Fruit fly (Drosophila melanogaster) whole organism, embryonic: ENCODE data around the gene AcCoAS.

Experiments used
- Aef1 ChIP-seq: fragments of 200-800 bp; sonication (Bioruptor generic); IDR thresholded peaks from 3 replicates; pipeline ENCODE4 v1.3.6; 2022; ENCODE audit warnings: missing biosample characterization, missing genetic modification characterization
- CG10543 ChIP-seq: fragments of 200-800 bp; sonication (Bioruptor generic); optimal IDR thresholded peaks from 3 replicates; lab custom pipeline; 2017; ENCODE audit warnings: missing biosample characterization, mild to moderate bottlenecking, missing genetic modification characterization, moderate library complexity
- CG11456 ChIP-seq: fragments of 200-800 bp; sonication (Bioruptor generic); IDR thresholded peaks from 3 replicates; pipeline ENCODE4 v1.3.6; 2022; ENCODE audit warnings: missing biosample characterization, missing genetic modification characterization
- CG11504 ChIP-seq: fragments of 200-800 bp; sonication (Bioruptor generic); optimal IDR thresholded peaks from 3 replicates; lab custom pipeline; 2019; ENCODE audit warnings: missing biosample characterization, mild to moderate bottlenecking, missing genetic modification characterization, moderate library complexity
- CG12155 ChIP-seq: fragments of 200-800 bp; sonication (Bioruptor generic); optimal IDR thresholded peaks from 3 replicates; lab custom pipeline; 2016; ENCODE audit warnings: missing biosample characterization, missing genetic modification characterization
- CG12219 ChIP-seq: fragments of 200-800 bp; sonication (Bioruptor generic); optimal IDR thresholded peaks from 3 replicates; lab custom pipeline; 2018; ENCODE audit warnings: missing biosample characterization, mild to moderate bottlenecking, missing genetic modification characterization
- CG12769 ChIP-seq: fragments of 200-800 bp; sonication (Bioruptor generic); optimal IDR thresholded peaks from 2 replicates; lab custom pipeline; 2019; ENCODE audit warnings: missing biosample characterization, mild to moderate bottlenecking, missing genetic modification characterization, moderate library complexity
- CG13894 ChIP-seq: fragments of 200-800 bp; sonication (Bioruptor generic); optimal IDR thresholded peaks from 3 replicates; lab custom pipeline; 2018; ENCODE audit warnings: missing biosample characterization, mild to moderate bottlenecking, missing genetic modification characterization, moderate library complexity
- CG15073 ChIP-seq: fragments of 200-800 bp; sonication (Bioruptor generic); optimal IDR thresholded peaks from 2 replicates; lab custom pipeline; 2016; ENCODE audit warnings: missing biosample characterization, missing genetic modification characterization
- CG1647 ChIP-seq: fragments of 200-800 bp; sonication (Bioruptor generic); optimal IDR thresholded peaks from 3 replicates; lab custom pipeline; 2016; ENCODE audit warnings: missing biosample characterization, missing genetic modification characterization
- CG17802 ChIP-seq: fragments of 200-800 bp; sonication (Bioruptor generic); optimal IDR thresholded peaks from 2 replicates; lab custom pipeline; 2018; ENCODE audit warnings: missing biosample characterization, mild to moderate bottlenecking, missing genetic modification characterization, moderate library complexity
- CG18599 ChIP-seq: fragments of 200-800 bp; sonication (Bioruptor generic); optimal IDR thresholded peaks from 3 replicates; lab custom pipeline; 2017; ENCODE audit warnings: missing biosample characterization, missing genetic modification characterization, mild to moderate bottlenecking, moderate library complexity, missing genetic modification reagents
- CG18619 ChIP-seq: fragments of 200-800 bp; sonication (Bioruptor generic); optimal IDR thresholded peaks from 3 replicates; lab custom pipeline; 2017; ENCODE audit warnings: missing biosample characterization, mild to moderate bottlenecking, missing genetic modification characterization
- CG2129 ChIP-seq: fragments of 200-800 bp; sonication (Bioruptor generic); IDR thresholded peaks from 2 replicates; pipeline ENCODE4 v1.3.6; 2022; ENCODE audit warnings: missing biosample characterization, missing genetic modification characterization; ENCODE audit not compliant: partially characterized antibody
- CG2712 ChIP-seq: fragments of 200-800 bp; optimal IDR thresholded peaks from 3 replicates; lab custom pipeline; 2019; ENCODE audit warnings: missing biosample characterization, mild to moderate bottlenecking, missing genetic modification characterization, moderate library complexity
- CG3726 ChIP-seq: fragments of 200-800 bp; sonication (Bioruptor generic); IDR thresholded peaks from 3 replicates; pipeline ENCODE4, ENCODE4 v1.3.6; 2022; ENCODE audit warnings: missing biosample characterization, missing genetic modification characterization
- CG3838 ChIP-seq: fragments of 200-800 bp; sonication (Bioruptor generic); optimal IDR thresholded peaks from 3 replicates; lab custom pipeline; 2016; ENCODE audit warnings: missing biosample characterization, missing genetic modification characterization
- CG5180 ChIP-seq: fragments of 200-800 bp; sonication (Bioruptor generic); optimal IDR thresholded peaks from 3 replicates; lab custom pipeline; 2017; ENCODE audit warnings: missing biosample characterization, missing genetic modification characterization, mild to moderate bottlenecking, moderate library complexity, missing genetic modification reagents
- CG7786 ChIP-seq: fragments of 200-800 bp; sonication (Bioruptor generic); optimal IDR thresholded peaks from 2 replicates; lab custom pipeline; 2016; ENCODE audit warnings: missing biosample characterization, missing genetic modification characterization
- D19A ChIP-seq: fragments of 200-800 bp; optimal IDR thresholded peaks from 3 replicates; lab custom pipeline; 2019; ENCODE audit warnings: missing biosample characterization, mild to moderate bottlenecking, missing genetic modification characterization, moderate library complexity
- Dp ChIP-seq: fragments of 200-800 bp; sonication (Bioruptor generic); optimal IDR thresholded peaks from 2 replicates; lab custom pipeline; 2018; ENCODE audit warnings: missing biosample characterization, mild to moderate bottlenecking, missing genetic modification characterization, moderate library complexity
- Hand ChIP-seq: fragments of 200-800 bp; sonication (Bioruptor generic); optimal IDR thresholded peaks from 2 replicates; lab custom pipeline; 2017; ENCODE audit warnings: mild to moderate bottlenecking, missing biosample characterization, missing genetic modification reagents, missing genetic modification characterization
- MBD-R2 ChIP-seq: fragments of 200-800 bp; sonication (Bioruptor generic); IDR thresholded peaks from 2 replicates; pipeline ENCODE4 v1.3.6; 2022; ENCODE audit warnings: missing biosample characterization, missing genetic modification characterization
- MTF-1 ChIP-seq: fragments of 200-800 bp; sonication (Bioruptor generic); optimal IDR thresholded peaks from 2 replicates; lab custom pipeline; 2018; ENCODE audit warnings: missing biosample characterization, mild to moderate bottlenecking, missing genetic modification characterization, borderline replicate concordance
- NC2β ChIP-seq: fragments of 200-800 bp; sonication (Bioruptor generic); optimal IDR thresholded peaks from 2 replicates; lab custom pipeline; 2016; ENCODE audit warnings: missing biosample characterization, missing genetic modification characterization
- Nf-YB ChIP-seq: fragments of 200-800 bp; sonication (Bioruptor generic); optimal IDR thresholded peaks from 3 replicates; lab custom pipeline; 2019; ENCODE audit warnings: missing biosample characterization, mild to moderate bottlenecking, missing genetic modification characterization, moderate library complexity
- Rx ChIP-seq: fragments of 200-800 bp; sonication (Bioruptor generic); IDR thresholded peaks from 2 replicates; pipeline ENCODE4 v1.3.6; 2022; ENCODE audit warnings: missing biosample characterization, missing genetic modification characterization
- ase ChIP-seq: fragments of 200-800 bp; sonication (Bioruptor generic); IDR thresholded peaks from 3 replicates; pipeline ENCODE4 v1.3.6; 2022; ENCODE audit warnings: missing biosample characterization, missing genetic modification characterization
- bcd ChIP-seq: fragments of 200-800 bp; sonication (Bioruptor generic); optimal IDR thresholded peaks from 2 replicates; lab custom pipeline; 2017; ENCODE audit warnings: missing biosample characterization, mild to moderate bottlenecking, missing genetic modification characterization
- dm ChIP-seq: fragments of 200-800 bp; sonication (Bioruptor generic); optimal IDR thresholded peaks from 3 replicates; lab custom pipeline; 2016; ENCODE audit warnings: missing biosample characterization, missing genetic modification characterization
- en ChIP-seq: fragments of 200-800 bp; sonication (Bioruptor generic); optimal IDR thresholded peaks from 2 replicates; lab custom pipeline; 2016; ENCODE audit warnings: missing biosample characterization, missing genetic modification characterization
- exex ChIP-seq: fragments of 200-800 bp; sonication (Bioruptor generic); optimal IDR thresholded peaks from 4 replicates; lab custom pipeline; 2018; ENCODE audit warnings: missing biosample characterization, mild to moderate bottlenecking, missing genetic modification characterization, moderate library complexity
- gcm ChIP-seq: fragments of 200-800 bp; sonication (Bioruptor generic); optimal IDR thresholded peaks from 2 replicates; lab custom pipeline; 2019; ENCODE audit warnings: missing biosample characterization, mild to moderate bottlenecking, missing genetic modification characterization, moderate library complexity
- gem ChIP-seq: fragments of 200-800 bp; sonication (Bioruptor generic); optimal IDR thresholded peaks from 2 replicates; lab custom pipeline; 2019; ENCODE audit warnings: missing biosample characterization, mild to moderate bottlenecking, missing genetic modification characterization, moderate library complexity
- gfzf ChIP-seq: fragments of 200-800 bp; sonication (Bioruptor generic); optimal IDR thresholded peaks from 2 replicates; lab custom pipeline; 2016; ENCODE audit warnings: missing biosample characterization, mild to moderate bottlenecking, missing genetic modification characterization, moderate library complexity
- gro ChIP-seq: fragments of 200-800 bp; sonication (Bioruptor generic); optimal IDR thresholded peaks from 2 replicates; lab custom pipeline; 2016; ENCODE audit warnings: missing biosample characterization, missing genetic modification characterization
- ham ChIP-seq: fragments of 200-800 bp; sonication (Bioruptor generic); IDR thresholded peaks from 2 replicates; pipeline ENCODE4 v1.3.6; 2022; ENCODE audit warnings: missing biosample characterization, missing genetic modification characterization
- kay ChIP-seq: fragments of 200-800 bp; sonication (Bioruptor generic); optimal IDR thresholded peaks from 2 replicates; lab custom pipeline; 2016; ENCODE audit warnings: missing biosample characterization, missing genetic modification characterization
- nmo ChIP-seq: fragments of 200-800 bp; sonication (Bioruptor generic); optimal IDR thresholded peaks from 2 replicates; lab custom pipeline; 2018; ENCODE audit warnings: missing biosample characterization, mild to moderate bottlenecking, missing genetic modification characterization, moderate library complexity
- oc ChIP-seq: fragments of 200-800 bp; sonication (Bioruptor generic); optimal IDR thresholded peaks from 2 replicates; lab custom pipeline; 2018; ENCODE audit warnings: missing biosample characterization, mild to moderate bottlenecking, missing genetic modification characterization, moderate library complexity
- onecut ChIP-seq: fragments of 200-800 bp; sonication (Bioruptor generic); IDR thresholded peaks from 2 replicates; pipeline ENCODE4 v1.3.6; 2022; ENCODE audit warnings: missing biosample characterization, missing genetic modification characterization
- otp ChIP-seq: fragments of 200-800 bp; sonication (Bioruptor generic); IDR thresholded peaks from 3 replicates; pipeline ENCODE4, ENCODE4 v1.3.6; 2022; ENCODE audit warnings: missing biosample characterization, missing genetic modification characterization
- pho ChIP-seq: fragments of 200-800 bp; sonication (Bioruptor generic); optimal IDR thresholded peaks from 2 replicates; lab custom pipeline; 2016; ENCODE audit warnings: missing biosample characterization, missing genetic modification characterization
- phol ChIP-seq: fragments of 200-800 bp; sonication (Bioruptor generic); optimal IDR thresholded peaks from 3 replicates; lab custom pipeline; 2018; ENCODE audit warnings: missing biosample characterization, mild to moderate bottlenecking, missing genetic modification characterization, moderate library complexity
- run ChIP-seq: fragments of 200-800 bp; sonication (Bioruptor generic); optimal IDR thresholded peaks from 3 replicates; lab custom pipeline; 2018; ENCODE audit warnings: missing biosample characterization, mild to moderate bottlenecking, missing genetic modification characterization
- sd ChIP-seq: fragments of 200-800 bp; sonication (Bioruptor generic); optimal IDR thresholded peaks from 3 replicates; lab custom pipeline; 2018; ENCODE audit warnings: missing biosample characterization, mild to moderate bottlenecking, missing genetic modification characterization, moderate library complexity
- zen ChIP-seq: fragments of 200-800 bp; sonication (Bioruptor generic); optimal IDR thresholded peaks from 3 replicates; lab custom pipeline; 2018; ENCODE audit warnings: missing biosample characterization, mild to moderate bottlenecking, missing genetic modification characterization, moderate library complexity

The AcCoAS gene

dm6 chr3L:21290336-21290735 lies 10.3 kb upstream of the AcCoAS start:
- TF ChIP-seq sd (tag; lab: Kevin White, UChicago) (peak; percentile 81), Dp (GFP tag; lab: Kevin White, UChicago) (no peak), CG12769 (peak; percentile 6), oc (tag; lab: Kevin White, UChicago) (peak; percentile 23), gro (GFP tag; lab: Kevin White, UChicago) (peak; percentile 10)

dm6 chr3L:21285639-21286338 lies 5.7 kb upstream of the AcCoAS start, which contains the start of the genes CG12974 and pzg:
TSS of gene CG12974 (minus strand) at chr3L:21285962.
TSS of gene pzg (plus strand) at chr3L:21286099.
- TF ChIP-seq Aef1 (GFP tag; lab: Robert Waterston, UW): peak; percentile 86
- TF ChIP-seq CG3726 (GFP tag; lab: Robert Waterston, UW): peak; percentile 61; the same call in 1 of the 3 replicates
- peak; percentile 89 for TF ChIP-seq pho
- peak; percentile 68 for TF ChIP-seq CG12155 (GFP tag; lab: Kevin White, UChicago)
- peak; percentile 24 for TF ChIP-seq D19A (tag; lab: Kevin White, UChicago)
- TF ChIP-seq Rx (GFP tag; lab: Robert Waterston, UW): peak; percentile 67
- TF ChIP-seq phol (tag; lab: Kevin White, UChicago): peak; percentile 100
- TF ChIP-seq gem (tag; lab: Kevin White, UChicago): peak; percentile 96
- peak; percentile 10 for TF ChIP-seq kay (GFP tag; lab: Kevin White, UChicago)
- TF ChIP-seq CG11456: peak; percentile 83
- peak; percentile 87 for TF ChIP-seq bcd (GFP tag; lab: Kevin White, UChicago)
- no peak for TF ChIP-seq CG15073 (GFP tag; lab: Kevin White, UChicago)
- TF ChIP-seq ham (GFP tag; lab: Robert Waterston, UW): peak; percentile 38; the same call in 1 of the 2 replicates
- peak; percentile 69 for TF ChIP-seq CG18599
- TF ChIP-seq CG5180 (GFP tag; lab: Kevin White, UChicago): no peak
- no peak for TF ChIP-seq CG2129 (GFP tag; lab: Robert Waterston, UW)
- peak; percentile 60 for TF ChIP-seq CG13894 (tag; lab: Kevin White, UChicago)
- no peak for TF ChIP-seq exex (tag; lab: Kevin White, UChicago)
- TF ChIP-seq CG1647 (GFP tag; lab: Kevin White, UChicago): peak; percentile 78
- peak; percentile 70 for TF ChIP-seq gfzf (GFP tag; lab: Kevin White, UChicago)
- peak; percentile 50 for TF ChIP-seq CG3838 (GFP tag; lab: Kevin White, UChicago)
- TF ChIP-seq nmo (GFP tag; lab: Kevin White, UChicago): peak; percentile 94
- no peak for TF ChIP-seq Hand
- peak; percentile 82 for TF ChIP-seq CG18619
- peak; percentile 89 for TF ChIP-seq CG10543 (GFP tag; lab: Kevin White, UChicago)
- TF ChIP-seq CG7786 (GFP tag; lab: Kevin White, UChicago): peak; percentile 67
- TF ChIP-seq run: no peak
- TF ChIP-seq NC2β (GFP tag; lab: Kevin White, UChicago): peak; percentile 80
- TF ChIP-seq en (GFP tag; lab: Kevin White, UChicago): peak; percentile 52
- peak; percentile 35 for TF ChIP-seq MTF-1 (GFP tag; lab: Kevin White, UChicago)
- peak; percentile 74 for TF ChIP-seq CG11504 (tag; lab: Kevin White, UChicago)
- TF ChIP-seq gcm (GFP tag; lab: Kevin White, UChicago): no peak
- peak; percentile 62; the same call in 1 of the 3 replicates for TF ChIP-seq otp (GFP tag; lab: Robert Waterston, UW)
- TF ChIP-seq MBD-R2: peak; percentile 72; the same call in 1 of the 2 replicates
- TF ChIP-seq ase (GFP tag; lab: Robert Waterston, UW): peak; percentile 81
- peak; percentile 96 for TF ChIP-seq zen (tag; lab: Kevin White, UChicago)
- TF ChIP-seq Nf-YB (GFP tag; lab: Kevin White, UChicago): peak; percentile 66
- peak; percentile 84 for TF ChIP-seq dm (GFP tag; lab: Kevin White, UChicago)
- peak; percentile 85 for TF ChIP-seq CG2712 (tag; lab: Kevin White, UChicago)
- TF ChIP-seq CG17802 (tag; lab: Kevin White, UChicago): peak; percentile 79
- TF ChIP-seq onecut: peak; percentile 83
- peak; percentile 19 for TF ChIP-seq CG12219 (GFP tag; lab: Kevin White, UChicago)
